Fruit fly (Drosophila melanogaster) whole organism, pupa: ENCODE results near the gene CG5026.

Experiments
- CG9948 ChIP-seq: fragments of 200-800 bp; sonication (Bioruptor generic); optimal IDR thresholded peaks from 2 replicates; lab custom pipeline; 2018; ENCODE audit warnings: missing biosample characterization, mild to moderate bottlenecking, missing genetic modification characterization, moderate library complexity
- D1 ChIP-seq: fragments of 200-800 bp; sonication (Bioruptor generic); optimal IDR thresholded peaks from 2 replicates; lab custom pipeline; 2018; ENCODE audit warnings: missing biosample characterization, mild to moderate bottlenecking, missing genetic modification characterization, moderate library complexity
- EcR ChIP-seq: fragments of 200-800 bp; sonication (Bioruptor generic); optimal IDR thresholded peaks from 3 replicates; lab custom pipeline; 2019; ENCODE audit warnings: missing biosample characterization, missing genetic modification characterization, mild to moderate bottlenecking, moderate library complexity, missing genetic modification reagents
- Pif1B ChIP-seq: fragments of 200-800 bp; sonication (Bioruptor generic); optimal IDR thresholded peaks from 3 replicates; lab custom pipeline; 2016; ENCODE audit warnings: missing biosample characterization, missing genetic modification characterization
- fd96Ca ChIP-seq: fragments of 200-800 bp; sonication (Bioruptor generic); IDR thresholded peaks from 3 replicates; pipeline ENCODE4 v1.3.6; 2022; ENCODE audit warnings: missing biosample characterization, missing genetic modification characterization
- gl ChIP-seq: fragments of 200-800 bp; sonication (Bioruptor generic); optimal IDR thresholded peaks from 2 replicates; lab custom pipeline; 2018; ENCODE audit warnings: missing biosample characterization, mild to moderate bottlenecking, missing genetic modification characterization

DNA sequence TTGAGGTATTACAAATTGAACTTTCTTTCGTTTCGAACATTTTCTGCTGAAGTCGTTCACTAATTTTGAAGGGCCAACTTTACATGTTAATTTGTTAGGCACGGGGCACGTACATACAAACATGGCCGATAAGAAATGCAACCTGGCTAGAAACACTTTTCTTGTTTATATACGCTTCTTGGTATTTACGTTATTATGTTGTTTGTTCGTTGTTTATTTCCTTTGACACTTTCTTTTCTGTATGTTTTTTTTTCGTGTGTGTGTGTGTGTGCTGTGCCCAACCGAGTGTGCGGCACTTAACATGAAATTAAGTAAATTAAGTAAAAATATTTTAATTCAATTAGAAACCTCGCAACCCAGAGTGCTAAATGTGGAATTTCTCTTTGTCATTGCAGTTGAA lies 42.6 kb upstream of the CG5026 start:
- TF ChIP-seq CG9948: no peak
- TF ChIP-seq gl: no peak
- no peak for TF ChIP-seq D1
- no peak for TF ChIP-seq EcR
- TF ChIP-seq fd96Ca (GFP tag; lab: Robert Waterston, UW): no peak
- no peak for TF ChIP-seq Pif1B (GFP tag; lab: Kevin White, UChicago)
